Fruit fly (Drosophila melanogaster) whole organism, adult: Measurements from ENCODE around the gene Suv3.

Experiments used
- CG11617 ChIP-seq: fragments of 200-800 bp; sonication (Bioruptor generic); optimal IDR thresholded peaks from 2 replicates; lab custom pipeline; 2017; ENCODE audit warnings: mild to moderate bottlenecking, missing biosample characterization, missing genetic modification reagents, missing genetic modification characterization
- CG12768 ChIP-seq: fragments of 200-800 bp; sonication (Bioruptor generic); optimal IDR thresholded peaks from 2 replicates; lab custom pipeline; 2017; ENCODE audit warnings: missing biosample characterization, missing genetic modification characterization, mild to moderate bottlenecking, moderate library complexity, missing genetic modification reagents
- CG14711 ChIP-seq: fragments of 200-800 bp; sonication (Bioruptor generic); optimal IDR thresholded peaks from 2 replicates; lab custom pipeline; 2018; ENCODE audit warnings: missing biosample characterization, mild to moderate bottlenecking, missing genetic modification characterization, moderate library complexity
- CG1620 ChIP-seq: fragments of 200-800 bp; sonication (Bioruptor generic); optimal IDR thresholded peaks from 2 replicates; lab custom pipeline; 2016; ENCODE audit warnings: missing biosample characterization, missing genetic modification characterization
- CG33017 ChIP-seq: fragments of 200-800 bp; sonication (Bioruptor generic); optimal IDR thresholded peaks from 2 replicates; lab custom pipeline; 2018; ENCODE audit warnings: missing biosample characterization, mild to moderate bottlenecking, missing genetic modification characterization, moderate library complexity
- CG5204 ChIP-seq: fragments of 200-800 bp; sonication (Bioruptor generic); optimal IDR thresholded peaks from 2 replicates; lab custom pipeline; 2016; ENCODE audit warnings: missing biosample characterization, missing genetic modification characterization
- CG7045 ChIP-seq: fragments of 200-800 bp; sonication (Bioruptor generic); optimal IDR thresholded peaks from 2 replicates; lab custom pipeline; 2017; ENCODE audit warnings: missing biosample characterization, mild to moderate bottlenecking, missing genetic modification characterization
- CG7101 ChIP-seq: fragments of 200-800 bp; sonication (Bioruptor generic); optimal IDR thresholded peaks from 2 replicates; lab custom pipeline; 2018; ENCODE audit warnings: missing biosample characterization, mild to moderate bottlenecking, missing genetic modification characterization, moderate library complexity
- Clk ChIP-seq: fragments of 200-800 bp; sonication (Bioruptor generic); optimal IDR thresholded peaks from 2 replicates; lab custom pipeline; 2017; ENCODE audit warnings: missing biosample characterization, missing genetic modification characterization
- Crg-1 ChIP-seq: fragments of 200-800 bp; sonication (Bioruptor generic); optimal IDR thresholded peaks from 2 replicates; lab custom pipeline; 2016; ENCODE audit warnings: missing biosample characterization, missing genetic modification characterization
- Hr96 ChIP-seq: fragments of 200-800 bp; sonication (Bioruptor generic); optimal IDR thresholded peaks from 2 replicates; lab custom pipeline; 2016; ENCODE audit warnings: missing biosample characterization, missing genetic modification characterization
- Mnt ChIP-seq: fragments of 200-800 bp; sonication (Bioruptor generic); optimal IDR thresholded peaks from 2 replicates; lab custom pipeline; 2016; ENCODE audit warnings: missing biosample characterization, mild to moderate bottlenecking, missing genetic modification characterization
- bab1 ChIP-seq: fragments of 200-800 bp; sonication (Bioruptor generic); optimal IDR thresholded peaks from 3 replicates; lab custom pipeline; 2019; ENCODE audit warnings: missing biosample characterization, mild to moderate bottlenecking, missing genetic modification characterization, moderate library complexity
- cic ChIP-seq: fragments of 200-800 bp; sonication (Bioruptor generic); optimal IDR thresholded peaks from 2 replicates; lab custom pipeline; 2017; ENCODE audit warnings: missing biosample characterization, mild to moderate bottlenecking, missing genetic modification characterization, moderate library complexity
- cnc ChIP-seq, 2 experiments: fragments of >200 bp; optimal IDR thresholded peaks; 2 replicates each; lab custom pipeline; 2017
- kay ChIP-seq: fragments of 200-800 bp; sonication (Bioruptor generic); peaks from one replicate; lab custom pipeline; 2016; ENCODE audit warnings: missing biosample characterization, missing genetic modification characterization, borderline replicate concordance
- ovo ChIP-seq: fragments of 200-800 bp; sonication (Bioruptor generic); optimal IDR thresholded peaks from 2 replicates; lab custom pipeline; 2016; ENCODE audit warnings: missing biosample characterization, missing genetic modification characterization
- pad ChIP-seq: fragments of 200-800 bp; sonication (Bioruptor generic); optimal IDR thresholded peaks from 3 replicates; lab custom pipeline; 2017; ENCODE audit warnings: missing biosample characterization, missing genetic modification characterization, mild to moderate bottlenecking, moderate library complexity, missing genetic modification reagents
- tj ChIP-seq: fragments of 200-800 bp; sonication (Bioruptor generic); optimal IDR thresholded peaks from 3 replicates; lab custom pipeline; 2017; ENCODE audit warnings: missing biosample characterization, mild to moderate bottlenecking, missing genetic modification characterization, moderate library complexity
- toe ChIP-seq: fragments of 200-800 bp; sonication (Bioruptor generic); optimal IDR thresholded peaks from 2 replicates; lab custom pipeline; 2016; ENCODE audit warnings: missing biosample characterization, missing genetic modification characterization

Gene Suv3

dm6 chr3R:4318589-4318988 is 7.2 kb downstream of the Suv3 start:
- TF ChIP-seq Mnt, result no peak
- no peak for TF ChIP-seq CG7101
- TF ChIP-seq Clk (GFP tag; lab: Kevin White, UChicago), result no peak
- TF ChIP-seq Hr96 (GFP tag; lab: Kevin White, UChicago), result no peak
- no peak for TF ChIP-seq cic (GFP tag; lab: Kevin White, UChicago)
- TF ChIP-seq ovo (GFP tag; lab: Kevin White, UChicago), result no peak
- no peak for TF ChIP-seq CG14711
- no peak for TF ChIP-seq CG11617
- TF ChIP-seq cnc (optimal IDR thresholded peaks at IDR 0.05; lab: Kevin White, UChicago), result no peak
- no peak for TF ChIP-seq tj (GFP tag; lab: Kevin White, UChicago)
- TF ChIP-seq bab1 (GFP tag; lab: Kevin White, UChicago), result no peak
- no peak for TF ChIP-seq pad (GFP tag; lab: Kevin White, UChicago)
- no peak for TF ChIP-seq CG7045
- TF ChIP-seq CG33017 (tag; lab: Kevin White, UChicago), result no peak
- TF ChIP-seq CG12768, result no peak

- TF ChIP-seq kay (GFP tag; lab: Kevin White, UChicago), result no peak
These were observed 7.6 kb downstream of the Suv3 start, which contains the start of gene Syt14 for dm6 chr3R:4318999-4319398. Gene Syt14 (minus strand): TSS chr3R:4319069.

dm6 chr3R:4319507-4320138 is 8.3 kb downstream of the Suv3 start, which contains the start of gene CG9795:
Gene CG9795 (plus strand): TSS chr3R:4319683.
- peak; percentile 0 for TF ChIP-seq Mnt
- TF ChIP-seq CG7045, result no peak
- no peak for TF ChIP-seq cic (GFP tag; lab: Kevin White, UChicago)
- TF ChIP-seq ovo (GFP tag; lab: Kevin White, UChicago), result no peak
- peak; percentile 15 for TF ChIP-seq CG7101
- TF ChIP-seq tj (GFP tag; lab: Kevin White, UChicago), result peak; percentile 32
- TF ChIP-seq Crg-1 (GFP tag; lab: Kevin White, UChicago), result peak; percentile 28
- TF ChIP-seq pad (GFP tag; lab: Kevin White, UChicago), result peak; percentile 11
- no peak for TF ChIP-seq Clk (GFP tag; lab: Kevin White, UChicago)
- peak; percentile 32 for TF ChIP-seq CG11617
- TF ChIP-seq bab1 (GFP tag; lab: Kevin White, UChicago), result peak; percentile 67
- TF ChIP-seq CG1620 (GFP tag; lab: Kevin White, UChicago), result no peak
- no peak for TF ChIP-seq toe (GFP tag; lab: Kevin White, UChicago)
- peak; percentile 34 for TF ChIP-seq CG12768
- TF ChIP-seq CG5204, result no peak
- no peak for TF ChIP-seq cnc (optimal IDR thresholded peaks at IDR 0.05; lab: Kevin White, UChicago)
- TF ChIP-seq CG33017 (tag; lab: Kevin White, UChicago), result peak; percentile 7
- no peak for TF ChIP-seq kay (GFP tag; lab: Kevin White, UChicago)
- no peak for TF ChIP-seq Hr96 (GFP tag; lab: Kevin White, UChicago)
- peak; percentile 13 for TF ChIP-seq CG14711

dm6 chr3R:4333964-4334363 is 22.6 kb downstream of the Suv3 start, which contains the start of gene CG9776:
Gene CG9776 (minus strand): TSS chr3R:4334071.
- peak; percentile 48 for TF ChIP-seq CG1620 (GFP tag; lab: Kevin White, UChicago)
- peak; percentile 47 for TF ChIP-seq Hr96 (GFP tag; lab: Kevin White, UChicago)
- TF ChIP-seq ovo (GFP tag; lab: Kevin White, UChicago), result no peak
- peak; percentile 43 for TF ChIP-seq Mnt
- peak; percentile 28 for TF ChIP-seq CG11617
- peak; percentile 59 for TF ChIP-seq toe (GFP tag; lab: Kevin White, UChicago)
- peak; percentile 6 for TF ChIP-seq Clk (GFP tag; lab: Kevin White, UChicago)
- TF ChIP-seq CG7045, result peak; percentile 23
- no peak for TF ChIP-seq cic (GFP tag; lab: Kevin White, UChicago)
- no peak for TF ChIP-seq CG33017 (tag; lab: Kevin White, UChicago)
- no peak for TF ChIP-seq CG5204
- peak; percentile 11 for TF ChIP-seq CG12768
- no peak for TF ChIP-seq pad (GFP tag; lab: Kevin White, UChicago)
- peak; percentile 61 for TF ChIP-seq bab1 (GFP tag; lab: Kevin White, UChicago)
- no peak for TF ChIP-seq kay (GFP tag; lab: Kevin White, UChicago)
- no peak for TF ChIP-seq cnc (optimal IDR thresholded peaks at IDR 0.05; lab: Kevin White, UChicago)
- no peak for TF ChIP-seq CG14711
- peak; percentile 50 for TF ChIP-seq Crg-1 (GFP tag; lab: Kevin White, UChicago)
- TF ChIP-seq CG7101, result peak; percentile 55
- peak; percentile 53 for TF ChIP-seq tj (GFP tag; lab: Kevin White, UChicago)

- TF ChIP-seq cnc (optimal IDR thresholded peaks at IDR 0.05; lab: Kevin White, UChicago), result no peak
- no peak for TF ChIP-seq CG1620 (GFP tag; lab: Kevin White, UChicago)
- no peak for TF ChIP-seq tj (GFP tag; lab: Kevin White, UChicago)
- no peak for TF ChIP-seq Mnt
- no peak for TF ChIP-seq bab1 (GFP tag; lab: Kevin White, UChicago)
- TF ChIP-seq toe (GFP tag; lab: Kevin White, UChicago), result no peak
- TF ChIP-seq CG5204, result no peak
- TF ChIP-seq ovo (GFP tag; lab: Kevin White, UChicago), result no peak
- TF ChIP-seq CG14711, result no peak
- TF ChIP-seq CG11617, result no peak
- no peak for TF ChIP-seq CG12768
- no peak for TF ChIP-seq CG7101
- no peak for TF ChIP-seq Clk (GFP tag; lab: Kevin White, UChicago)
- no peak for TF ChIP-seq kay (GFP tag; lab: Kevin White, UChicago)
These were observed 23.4 kb downstream of the Suv3 start, which contains the start of gene CG14645 for dm6 chr3R:4334798-4335197. Gene CG14645 (plus strand): TSS chr3R:4335098.

dm6 chr3R:4337580-4337979 is 26.2 kb downstream of the Suv3 start, which contains the start of the genes Skp2 and CG1103:
Gene Skp2 (minus strand): TSS chr3R:4337674.
Gene CG1103 (plus strand): TSS chr3R:4337755.
- TF ChIP-seq ovo (GFP tag; lab: Kevin White, UChicago), result no peak
- TF ChIP-seq cnc (optimal IDR thresholded peaks at IDR 0.05; lab: Kevin White, UChicago), result no peak
- TF ChIP-seq CG12768, result no peak
- peak; percentile 96 for TF ChIP-seq CG14711
- peak; percentile 49 for TF ChIP-seq tj (GFP tag; lab: Kevin White, UChicago)
- peak; percentile 62 for TF ChIP-seq bab1 (GFP tag; lab: Kevin White, UChicago)
